Worm (Caenorhabditis elegans) whole organism, young adult: Measurements from ENCODE around the gene fbxa-51.

Experiments used
- F10E7.11 ChIP-seq: sonication (generic microtip); optimal IDR thresholded peaks from 2 replicates; lab custom pipeline; 2017; ENCODE audit warnings: mild to moderate bottlenecking, missing genetic modification characterization, moderate library complexity, missing compliant biosample characterization
- ccch-3 ChIP-seq: fragments of 200-800 bp; sonication (Bioruptor generic); optimal IDR thresholded peaks from 2 replicates; lab custom pipeline; 2018; ENCODE audit warnings: mild to moderate bottlenecking, missing genetic modification characterization, missing compliant biosample characterization
- him-1 ChIP-seq: sonication (generic microtip); optimal IDR thresholded peaks from 2 replicates; lab custom pipeline; 2016; ENCODE audit warnings: missing genotype, missing genetic modification reagents, missing genetic modification characterization, missing compliant biosample characterization
- hrde-1 ChIP-seq: sonication (generic microtip); optimal IDR thresholded peaks from 2 replicates; lab custom pipeline; 2016; ENCODE audit warnings: missing genetic modification characterization, mild to moderate bottlenecking, missing compliant biosample characterization, moderate library complexity, missing genotype, missing genetic modification reagents, borderline replicate concordance
- hsf-1 ChIP-seq: fragments of 200-800 bp; sonication (Bioruptor generic); IDR thresholded peaks from 2 replicates; pipeline ENCODE4 v1.3.6; 2022; ENCODE audit warnings: missing genetic modification reagents, missing genetic modification characterization, missing compliant biosample characterization
- let-607 ChIP-seq, 2 experiments: fragments of 200-800 bp in 1 of 2; sonication (Bioruptor generic) in 1 of 2; sonication (generic microtip) in 1 of 2; optimal IDR thresholded peaks; 2 replicates each; lab custom pipeline; 2016 to 2018; ENCODE audit warnings: mild to moderate bottlenecking in 2 of 2, missing compliant biosample characterization in 2 of 2, missing genetic modification characterization in 2 of 2, moderate library complexity in 2 of 2, missing genotype in 1 of 2
- mes-4 ChIP-seq: sonication (generic microtip); optimal IDR thresholded peaks from 2 replicates; lab custom pipeline; 2016; ENCODE audit warnings: missing genotype, missing genetic modification characterization, missing compliant biosample characterization
- pha-4 ChIP-seq: fragments of 150-350 bp; sonication (generic microtip); optimal IDR thresholded peaks from 2 replicates; lab custom pipeline; 2014; ENCODE audit warnings: missing biosample characterization, missing genetic modification reagents, missing genetic modification characterization
- sea-2 ChIP-seq: fragments of 200-800 bp; sonication (Bioruptor generic); IDR thresholded peaks from 2 replicates; pipeline ENCODE4 v1.3.6; 2022; ENCODE audit warnings: missing genetic modification characterization, missing compliant biosample characterization

ce11 chrIII:1002510-1002909 lies 40.4 kb downstream of the fbxa-51 start, which contains the start of gene clec-150:
- TF ChIP-seq let-607 (tag; optimal IDR thresholded peaks at IDR 0.05; lab: Kevin White, UChicago) (peak; percentile 15 to 85), ccch-3 (GFP tag; lab: Kevin White, UChicago) (no peak), hsf-1 (no peak), F10E7.11 (tag; lab: Kevin White, UChicago) (no peak), mes-4 (no peak), him-1 (no peak), hrde-1 (tag; lab: Kevin White, UChicago) (no peak), sea-2 (GFP tag; lab: Robert Waterston, UW) (no peak), pha-4 (tag; lab: Kevin White, UChicago) (no peak)
